Fruit fly (Drosophila melanogaster) Kc167 (cell line): ENCODE measurements around the gene dbf.

Experiments used
- Myc ChIP-seq: fragments of >200 bp; optimal IDR thresholded peaks from 2 replicates; lab custom pipeline; 2017; ENCODE audit warnings: missing external identifiers
- psq ChIP-seq: fragments of >200 bp; optimal IDR thresholded peaks from 2 replicates; lab custom pipeline; 2017; ENCODE audit warnings: missing external identifiers

dm6 chr2L:10701499-10702062 lies 50.2 kb downstream of the dbf start, which contains the start of gene Lip1:
- TF ChIP-seq psq (lab: Kevin White, UChicago) (no peak), Myc (lab: Kevin White, UChicago) (no peak)
